Fruit fly (Drosophila melanogaster): ENCODE results near the gene CG15399.

The CG15399 gene

dm6 chr2L:2748480-2749143 lies 23.0 kb downstream of the CG15399 start (continued):
- TF ChIP-seq CG6765 (GFP tag; optimal IDR thresholded peaks at IDR 0.05): peak; percentile 85
- TF ChIP-seq en (GFP tag; optimal IDR thresholded peaks at IDR 0.05): peak; percentile 51
- TF ChIP-seq Bdp1 (GFP tag; optimal IDR thresholded peaks at IDR 0.05): peak; percentile 74
- peak; percentile 72; the same call in 1 of the 2 replicates for TF ChIP-seq toy (GFP tag; IDR thresholded peaks at IDR 0.05)
- peak; percentile 79 for TF ChIP-seq CG18764 (GFP tag; optimal IDR thresholded peaks at IDR 0.05)
- TF ChIP-seq gcm (GFP tag; optimal IDR thresholded peaks at IDR 0.05): peak; percentile 88
- peak; percentile 70 for TF ChIP-seq Asciz (GFP tag; optimal IDR thresholded peaks at IDR 0.05)
- peak; percentile 86 for TF ChIP-seq CG5245 (GFP tag; optimal IDR thresholded peaks at IDR 0.05)
- peak; percentile 60 for TF ChIP-seq pfk (GFP tag; optimal IDR thresholded peaks at IDR 0.05)
- TF ChIP-seq h (optimal IDR thresholded peaks at IDR 0.05): no peak
- TF ChIP-seq Hey (tag; optimal IDR thresholded peaks at IDR 0.05): no peak
- TF ChIP-seq CG17829 (tag; optimal IDR thresholded peaks at IDR 0.05): peak; percentile 93
- TF ChIP-seq Elba2 (GFP tag; optimal IDR thresholded peaks at IDR 0.05): no peak
- TF ChIP-seq CG2712 (tag; optimal IDR thresholded peaks at IDR 0.05): peak; percentile 91
- TF ChIP-seq gt (GFP tag; IDR thresholded peaks at IDR 0.05): peak; percentile 63; the same call in 1 of the 2 replicates
- peak; percentile 71 for TF ChIP-seq CG10431 (GFP tag; optimal IDR thresholded peaks at IDR 0.05)
- peak; percentile 76 for TF ChIP-seq Deaf1 (tag; optimal IDR thresholded peaks at IDR 0.05)
- TF ChIP-seq CG2202 (tag; optimal IDR thresholded peaks at IDR 0.05): peak; percentile 47
- TF ChIP-seq hkb (optimal IDR thresholded peaks at IDR 0.05): no peak
- peak; percentile 74 for TF ChIP-seq hkb (GFP tag; IDR thresholded peaks at IDR 0.05)
- peak; percentile 56; the same call in 1 of the 3 replicates for TF ChIP-seq C15 (GFP tag; IDR thresholded peaks at IDR 0.05)
- TF ChIP-seq CG12942 (GFP tag; optimal IDR thresholded peaks at IDR 0.05): peak; percentile 84
- TF ChIP-seq Doc2 (GFP tag; IDR thresholded peaks at IDR 0.05): peak; percentile 18; the same call in 1 of the 2 replicates
- TF ChIP-seq CG31224 (GFP tag; IDR thresholded peaks at IDR 0.05): peak; percentile 80
- peak; percentile 64 for TF ChIP-seq MTF-1 (GFP tag; optimal IDR thresholded peaks at IDR 0.05; ENCODE audit: borderline replicate concordance)
- TF ChIP-seq Spps (tag; optimal IDR thresholded peaks at IDR 0.05): peak; percentile 30
- peak; percentile 86 for TF ChIP-seq Ssrp (tag; optimal IDR thresholded peaks at IDR 0.05)
- TF ChIP-seq Ptx1 (GFP tag; IDR thresholded peaks at IDR 0.05): peak; percentile 92
- TF ChIP-seq schlank (tag; optimal IDR thresholded peaks at IDR 0.05): peak; percentile 61
- TF ChIP-seq CG7928 (GFP tag; optimal IDR thresholded peaks at IDR 0.05): peak; percentile 99
- TF ChIP-seq CG14965 (GFP tag; optimal IDR thresholded peaks at IDR 0.05; ENCODE audit: borderline replicate concordance): no peak
- peak; percentile 67; the same call in 1 of the 2 replicates for TF ChIP-seq CG17612 (GFP tag; IDR thresholded peaks at IDR 0.05)
- TF ChIP-seq Myb (GFP tag; optimal IDR thresholded peaks at IDR 0.05): peak; percentile 79
- TF ChIP-seq CG31365 (tag; optimal IDR thresholded peaks at IDR 0.05): peak; percentile 60
- TF ChIP-seq Hr3 (GFP tag; optimal IDR thresholded peaks at IDR 0.05): peak; percentile 90
- TF ChIP-seq chinmo (GFP tag; IDR thresholded peaks at IDR 0.05; ENCODE audit: partially characterized antibody): 0 out of 4 replicates have a peak, but pooled peaks have one; percentile 1
- TF ChIP-seq cato (GFP tag; optimal IDR thresholded peaks at IDR 0.05; ENCODE audit: borderline replicate concordance): peak; percentile 63
- TF ChIP-seq ewg (GFP tag; optimal IDR thresholded peaks at IDR 0.05): peak; percentile 80
- peak; percentile 82 for TF ChIP-seq CG4730 (GFP tag; IDR thresholded peaks at IDR 0.05)
- no peak for TF ChIP-seq mld (GFP tag; IDR thresholded peaks at IDR 0.05; ENCODE audit: partially characterized antibody)
- peak; percentile 41 for TF ChIP-seq CG31388 (GFP tag; optimal IDR thresholded peaks at IDR 0.05)
- peak; percentile 81 for TF ChIP-seq twi (tag; optimal IDR thresholded peaks at IDR 0.05)
- peak; percentile 67 for TF ChIP-seq CG3065 (GFP tag; optimal IDR thresholded peaks at IDR 0.05)
- peak; percentile 42 to 77 for TF ChIP-seq bsh (GFP tag; optimal IDR thresholded peaks at IDR 0.05)
- peak; percentile 89 for TF ChIP-seq gro (GFP tag; optimal IDR thresholded peaks at IDR 0.05)
- peak; percentile 49; the same call in 1 of the 2 replicates for TF ChIP-seq CG43689 (GFP tag; IDR thresholded peaks at IDR 0.05)
- TF ChIP-seq CG1233 (GFP tag; optimal IDR thresholded peaks at IDR 0.05): peak; percentile 89
- peak; percentile 77 for TF ChIP-seq emc (GFP tag; optimal IDR thresholded peaks at IDR 0.05)
- peak; percentile 33 for TF ChIP-seq gfzf (GFP tag; optimal IDR thresholded peaks at IDR 0.05)
- peak; percentile 86 for TF ChIP-seq chn (GFP tag; optimal IDR thresholded peaks at IDR 0.05)

Data from whole organism, embryonic.